Worm (Caenorhabditis elegans) whole organism, L2 larva: ENCODE measurements around the gene rpb-12.

Source experiments
- C34F6.9 ChIP-seq: fragments of 150-350 bp; optimal IDR thresholded peaks from 2 replicates; lab custom pipeline; 2014; ENCODE audit warnings: missing biosample characterization, missing genetic modification characterization
- F13H6.1 ChIP-seq: sonication (generic microtip); optimal IDR thresholded peaks from 2 replicates; lab custom pipeline; 2016; ENCODE audit warnings: missing genetic modification characterization, missing compliant biosample characterization
- R02D3.7 ChIP-seq: fragments of 150-350 bp; optimal IDR thresholded peaks from 2 replicates; lab custom pipeline; 2014; ENCODE audit warnings: missing biosample characterization, missing genetic modification characterization
- alr-1 ChIP-seq: fragments of 150-350 bp; optimal IDR thresholded peaks from 2 replicates; lab custom pipeline; 2014; ENCODE audit warnings: missing biosample characterization, missing genetic modification characterization
- aly-2 ChIP-seq: fragments of 150-350 bp; optimal IDR thresholded peaks from 2 replicates; lab custom pipeline; 2014; ENCODE audit warnings: missing biosample characterization, missing genetic modification characterization
- ceh-82 ChIP-seq: fragments of 150-350 bp; optimal IDR thresholded peaks from 2 replicates; lab custom pipeline; 2014; ENCODE audit warnings: missing biosample characterization, missing genetic modification characterization
- crh-2 ChIP-seq: sonication (generic microtip); optimal IDR thresholded peaks from 2 replicates; lab custom pipeline; 2017; ENCODE audit warnings: missing biosample characterization, missing genetic modification characterization
- dmd-4 ChIP-seq: sonication (generic microtip); optimal IDR thresholded peaks from 2 replicates; lab custom pipeline; 2017; ENCODE audit warnings: missing biosample characterization, missing genetic modification characterization
- egl-27 ChIP-seq: sonication (generic microtip); optimal IDR thresholded peaks from 3 replicates; lab custom pipeline; 2017; ENCODE audit warnings: missing biosample characterization, missing genetic modification reagents, missing genetic modification characterization
- elt-3 ChIP-seq: sonication (generic microtip); optimal IDR thresholded peaks from 2 replicates; lab custom pipeline; 2017; ENCODE audit warnings: missing biosample characterization, missing genetic modification characterization
- fos-1 ChIP-seq: fragments of 150-350 bp; optimal IDR thresholded peaks from 2 replicates; lab custom pipeline; 2014; ENCODE audit warnings: missing biosample characterization, missing genetic modification characterization
- gmeb-1 ChIP-seq: fragments of 150-350 bp; optimal IDR thresholded peaks from 2 replicates; lab custom pipeline; 2014; ENCODE audit warnings: missing biosample characterization, missing genetic modification characterization
- lin-11 ChIP-seq: fragments of 150-350 bp; sonication (generic microtip); optimal IDR thresholded peaks from 2 replicates; lab custom pipeline; 2014; ENCODE audit warnings: missing biosample characterization, missing genetic modification characterization, inconsistent platforms, mixed read lengths
- lin-13 ChIP-seq: fragments of 150-350 bp; optimal IDR thresholded peaks from 2 replicates; lab custom pipeline; 2014; ENCODE audit warnings: missing biosample characterization, missing genetic modification reagents, missing genetic modification characterization
- mbf-1 ChIP-seq: sonication (generic microtip); optimal IDR thresholded peaks from 2 replicates; lab custom pipeline; 2017; ENCODE audit warnings: missing biosample characterization, missing genetic modification characterization
- mdl-1 ChIP-seq, 2 experiments: fragments of 150-350 bp in 1 of 2; sonication (generic microtip) in 1 of 2; optimal IDR thresholded peaks; 2 replicates each; lab custom pipeline; 2017; ENCODE audit warnings: missing biosample characterization in 2 of 2, missing genetic modification characterization in 2 of 2
- nhr-11 ChIP-seq: fragments of 150-350 bp; optimal IDR thresholded peaks from 2 replicates; lab custom pipeline; 2014; ENCODE audit warnings: missing biosample characterization, missing genetic modification characterization
- nhr-12 ChIP-seq: fragments of 150-350 bp; optimal IDR thresholded peaks from 2 replicates; lab custom pipeline; 2014; ENCODE audit warnings: missing biosample characterization, missing genetic modification characterization
- nhr-129 ChIP-seq: fragments of 150-350 bp; optimal IDR thresholded peaks from 2 replicates; lab custom pipeline; 2014; ENCODE audit warnings: missing biosample characterization, missing genetic modification characterization
- nhr-21 ChIP-seq: fragments of 150-350 bp; optimal IDR thresholded peaks from 2 replicates; lab custom pipeline; 2014; ENCODE audit warnings: missing biosample characterization, missing genetic modification characterization
- nhr-25 ChIP-seq: fragments of 150-350 bp; sonication (generic microtip); optimal IDR thresholded peaks from 3 replicates; lab custom pipeline; 2014; ENCODE audit warnings: missing biosample characterization, missing genetic modification characterization
- nhr-6 ChIP-seq: fragments of 150-350 bp; optimal IDR thresholded peaks from 2 replicates; lab custom pipeline; 2014; ENCODE audit warnings: missing biosample characterization, missing genetic modification characterization
- skn-1 ChIP-seq: sonication (generic microtip); optimal IDR thresholded peaks from 2 replicates; lab custom pipeline; 2017; ENCODE audit warnings: missing biosample characterization, missing genetic modification characterization
- sma-3 ChIP-seq: sonication (generic microtip); optimal IDR thresholded peaks from 2 replicates; lab custom pipeline; 2016; ENCODE audit warnings: missing genetic modification reagents, missing genetic modification characterization, missing compliant biosample characterization
- sma-9 ChIP-seq, 2 experiments: fragments of 150-350 bp in 1 of 2; sonication (generic microtip) in 1 of 2; optimal IDR thresholded peaks; 2 replicates each; lab custom pipeline; 2014 to 2016; ENCODE audit warnings: missing genetic modification characterization in 2 of 2, mild to moderate bottlenecking in 1 of 2, missing biosample characterization in 1 of 2, missing compliant biosample characterization in 1 of 2, missing genetic modification reagents in 1 of 2, moderate library complexity in 1 of 2
- snpc-4 ChIP-seq: fragments of 150-350 bp; optimal IDR thresholded peaks from 2 replicates; lab custom pipeline; 2014; ENCODE audit warnings: missing biosample characterization, missing genetic modification characterization
- unc-55 ChIP-seq: fragments of 150-350 bp; sonication (generic microtip); optimal IDR thresholded peaks from 3 replicates; lab custom pipeline; 2014; ENCODE audit warnings: missing biosample characterization, missing genetic modification reagents, missing genetic modification characterization
- zag-1 ChIP-seq: fragments of 150-350 bp; optimal IDR thresholded peaks from 2 replicates; lab custom pipeline; 2014; ENCODE audit warnings: missing biosample characterization, missing genetic modification characterization
- ztf-1 ChIP-seq: fragments of 200-800 bp; sonication (Bioruptor generic); conservative IDR thresholded peaks from 2 replicates; pipeline ENCODE4 v1.3.6; 2022; ENCODE audit warnings: missing genetic modification characterization, missing compliant biosample characterization
- ztf-11 ChIP-seq: sonication (generic microtip); optimal IDR thresholded peaks from 2 replicates; lab custom pipeline; 2017; ENCODE audit warnings: missing biosample characterization, missing genetic modification characterization
- ztf-4 ChIP-seq: fragments of 150-350 bp; optimal IDR thresholded peaks from 2 replicates; lab custom pipeline; 2014; ENCODE audit warnings: missing biosample characterization, missing genetic modification characterization

Gene rpb-12

ce11 chrIV:9184547-9184946, 37.9 kb upstream of the rpb-12 start, which contains the start of gene C07C7.1:
TSS of gene C07C7.1 (plus strand) at chrIV:9184847.
- TF ChIP-seq skn-1 (no peak), ztf-11 (tag; lab: Kevin White, UChicago) (no peak), nhr-21 (tag; lab: Kevin White, UChicago) (no peak), sma-9 (GFP tag; optimal IDR thresholded peaks at IDR 0.05; lab: Kevin White, UChicago) (no peak), sma-9 (tag; optimal IDR thresholded peaks at IDR 0.05; lab: Kevin White, UChicago) (no peak), nhr-25 (tag; lab: Kevin White, UChicago) (no peak), crh-2 (tag; lab: Kevin White, UChicago) (no peak), mdl-1 (tag; optimal IDR thresholded peaks at IDR 0.05; lab: Kevin White, UChicago) (no peak), mbf-1 (tag; lab: Kevin White, UChicago) (no peak), F13H6.1 (tag; lab: Kevin White, UChicago) (no peak), nhr-6 (tag; lab: Kevin White, UChicago) (no peak)

- TF ChIP-seq F13H6.1 (tag; lab: Kevin White, UChicago), result no peak
- no peak for TF ChIP-seq elt-3
- TF ChIP-seq zag-1 (tag; lab: Kevin White, UChicago), result no peak
- TF ChIP-seq mdl-1 (tag; optimal IDR thresholded peaks at IDR 0.05; lab: Kevin White, UChicago), result no peak
- peak; percentile 11 for TF ChIP-seq unc-55 (GFP tag; lab: Kevin White, UChicago)
These were observed 23.1 kb upstream of the rpb-12 start for ce11 chrIV:9169764-9170163.

- TF ChIP-seq egl-27 (tag; lab: Kevin White, UChicago) (no peak), fos-1 (tag; lab: Kevin White, UChicago) (peak; percentile 90), skn-1 (peak; percentile 71), ceh-82 (tag; lab: Kevin White, UChicago) (no peak), dmd-4 (no peak), sma-9 (GFP tag; optimal IDR thresholded peaks at IDR 0.05; lab: Kevin White, UChicago) (no peak), sma-9 (tag; optimal IDR thresholded peaks at IDR 0.05; lab: Kevin White, UChicago) (no peak), unc-55 (GFP tag; lab: Kevin White, UChicago) (no peak), nhr-12 (tag; lab: Kevin White, UChicago) (no peak)
These were observed 19.0 kb upstream of the rpb-12 start, which contains the start of gene C07C7.3 for ce11 chrIV:9165681-9166080. TSS of gene C07C7.3 (plus strand) at chrIV:9166051.

- TF ChIP-seq ztf-11 (tag; lab: Kevin White, UChicago) (no peak), dmd-4 (no peak), sma-9 (GFP tag; optimal IDR thresholded peaks at IDR 0.05; lab: Kevin White, UChicago) (no peak), sma-9 (tag; optimal IDR thresholded peaks at IDR 0.05; lab: Kevin White, UChicago) (no peak), R02D3.7 (tag; lab: Kevin White, UChicago) (no peak), lin-11 (no peak), elt-3 (no peak), nhr-129 (no peak), skn-1 (no peak), aly-2 (tag; lab: Kevin White, UChicago) (no peak), C34F6.9 (no peak), nhr-21 (tag; lab: Kevin White, UChicago) (no peak), snpc-4 (no peak), nhr-12 (tag; lab: Kevin White, UChicago) (no peak), fos-1 (tag; lab: Kevin White, UChicago) (no peak), ztf-1 (GFP tag; lab: Robert Waterston, UW) (no peak), mdl-1 (tag; optimal IDR thresholded peaks at IDR 0.05; lab: Kevin White, UChicago) (no peak), alr-1 (tag; lab: Kevin White, UChicago) (no peak), nhr-11 (tag; lab: Kevin White, UChicago) (no peak), gmeb-1 (tag; lab: Kevin White, UChicago) (no peak)
These were observed 18.4 kb upstream of the rpb-12 start, which contains the start of gene pcp-2 for ce11 chrIV:9165027-9165426. TSS of gene pcp-2 (minus strand) at chrIV:9165127.

- TF ChIP-seq ztf-11 (tag; lab: Kevin White, UChicago) (no peak), sma-9 (GFP tag; optimal IDR thresholded peaks at IDR 0.05; lab: Kevin White, UChicago) (peak; percentile 70), sma-9 (tag; optimal IDR thresholded peaks at IDR 0.05; lab: Kevin White, UChicago) (no peak), fos-1 (tag; lab: Kevin White, UChicago) (peak; percentile 97), skn-1 (peak; percentile 91), gmeb-1 (tag; lab: Kevin White, UChicago) (peak; percentile 38), lin-11 (no peak), crh-2 (tag; lab: Kevin White, UChicago) (peak; percentile 32), sma-3 (GFP tag; lab: Kevin White, UChicago) (no peak), ztf-4 (tag; lab: Kevin White, UChicago) (no peak), lin-13 (no peak)
These were observed 13.2 kb upstream of the rpb-12 start for ce11 chrIV:9159863-9160262.
